Worm (Caenorhabditis elegans) whole organism, mixed stage, embryonic: ENCODE data around the gene B0454.8.

ENCODE experiments used
- M03D4.4 ChIP-seq: sonication (generic microtip); optimal IDR thresholded peaks from 2 replicates; lab custom pipeline; 2017; ENCODE audit warnings: mild to moderate bottlenecking, missing genetic modification characterization, missing compliant biosample characterization
- bed-3 ChIP-seq: fragments of 200-800 bp; sonication (Bioruptor generic); optimal IDR thresholded peaks from 3 replicates; lab custom pipeline; 2018; ENCODE audit warnings: mild to moderate bottlenecking, missing genetic modification characterization, moderate library complexity, missing compliant biosample characterization
- blmp-1 ChIP-seq: fragments of 150-350 bp; optimal IDR thresholded peaks from 2 replicates; lab custom pipeline; 2014; ENCODE audit warnings: missing biosample characterization, missing genetic modification characterization
- ceh-39 ChIP-seq: fragments of 150-350 bp; optimal IDR thresholded peaks from 2 replicates; lab custom pipeline; 2014; ENCODE audit warnings: missing biosample characterization, missing genetic modification characterization
- ceh-43 ChIP-seq: fragments of 200-800 bp; sonication (Bioruptor generic); optimal IDR thresholded peaks from 2 replicates; lab custom pipeline; 2018; ENCODE audit warnings: mild to moderate bottlenecking, missing genetic modification characterization, moderate library complexity, missing compliant biosample characterization
- ceh-83 ChIP-seq: fragments of 200-800 bp; sonication (Bioruptor generic); optimal IDR thresholded peaks from 2 replicates; lab custom pipeline; 2018; ENCODE audit warnings: mild to moderate bottlenecking, missing genetic modification characterization, missing compliant biosample characterization
- ces-1 ChIP-seq: fragments of 150-350 bp; optimal IDR thresholded peaks from 2 replicates; lab custom pipeline; 2014; ENCODE audit warnings: missing biosample characterization, missing genetic modification reagents, missing genetic modification characterization
- cnd-1 ChIP-seq: fragments of 200-800 bp; sonication (Bioruptor generic); optimal IDR thresholded peaks from 2 replicates; lab custom pipeline; 2018; ENCODE audit warnings: mild to moderate bottlenecking, missing genetic modification characterization, missing compliant biosample characterization
- drap-1 ChIP-seq: fragments of 200-800 bp; sonication (Bioruptor generic); optimal IDR thresholded peaks from 3 replicates; lab custom pipeline; 2018; ENCODE audit warnings: mild to moderate bottlenecking, missing genetic modification characterization, missing compliant biosample characterization
- elt-1 ChIP-seq: sonication (generic microtip); optimal IDR thresholded peaks from 2 replicates; lab custom pipeline; 2017; ENCODE audit warnings: missing genetic modification characterization, mild to moderate bottlenecking, missing compliant biosample characterization, antibody characterized with exemption, moderate library complexity, borderline replicate concordance; ENCODE audit not compliant: insufficient read depth
- elt-3 ChIP-seq: fragments of 150-350 bp; optimal IDR thresholded peaks from 2 replicates; lab custom pipeline; 2014; ENCODE audit warnings: missing biosample characterization, missing genetic modification characterization
- flh-1 ChIP-seq: fragments of 200-800 bp; sonication (Bioruptor generic); optimal IDR thresholded peaks from 2 replicates; lab custom pipeline; 2018; ENCODE audit warnings: mild to moderate bottlenecking, missing genetic modification characterization, moderate library complexity, missing compliant biosample characterization
- ham-2 ChIP-seq: fragments of 200-800 bp; sonication (Bioruptor generic); optimal IDR thresholded peaks from 2 replicates; lab custom pipeline; 2018; ENCODE audit warnings: mild to moderate bottlenecking, missing genetic modification characterization, missing compliant biosample characterization
- hlh-1 ChIP-seq: fragments of 150-350 bp; optimal IDR thresholded peaks from 2 replicates; lab custom pipeline; 2014; ENCODE audit warnings: missing biosample characterization, missing genetic modification reagents, missing genetic modification characterization
- lin-13 ChIP-seq: fragments of 150-350 bp; optimal IDR thresholded peaks from 2 replicates; lab custom pipeline; 2014; ENCODE audit warnings: missing biosample characterization, missing genetic modification characterization
- lin-32 ChIP-seq: fragments of 200-800 bp; sonication (Bioruptor generic); optimal IDR thresholded peaks from 2 replicates; lab custom pipeline; 2018; ENCODE audit warnings: mild to moderate bottlenecking, missing genetic modification characterization, missing compliant biosample characterization
- lsy-2 ChIP-seq: fragments of 150-350 bp; optimal IDR thresholded peaks from 2 replicates; lab custom pipeline; 2014; ENCODE audit warnings: missing biosample characterization, missing genetic modification characterization
- mep-1 ChIP-seq: fragments of 150-350 bp; optimal IDR thresholded peaks from 2 replicates; lab custom pipeline; 2017; ENCODE audit warnings: missing biosample characterization, missing genetic modification reagents, missing genetic modification characterization, inconsistent platforms
- mls-2 ChIP-seq: sonication (generic microtip); optimal IDR thresholded peaks from 2 replicates; lab custom pipeline; 2016; ENCODE audit warnings: mild to moderate bottlenecking, missing genetic modification characterization, moderate library complexity, missing compliant biosample characterization
- nhr-12 ChIP-seq: fragments of 150-350 bp; optimal IDR thresholded peaks from 2 replicates; lab custom pipeline; 2014; ENCODE audit warnings: missing biosample characterization, missing genetic modification characterization
- nhr-2 ChIP-seq: fragments of 150-350 bp; optimal IDR thresholded peaks from 2 replicates; lab custom pipeline; 2014; ENCODE audit warnings: missing biosample characterization, missing genetic modification characterization
- nhr-237 ChIP-seq: fragments of 150-350 bp; optimal IDR thresholded peaks from 2 replicates; lab custom pipeline; 2014; ENCODE audit warnings: missing biosample characterization, missing genetic modification characterization
- nhr-28 ChIP-seq: fragments of 150-350 bp; optimal IDR thresholded peaks from 2 replicates; lab custom pipeline; 2014; ENCODE audit warnings: missing biosample characterization, missing genetic modification characterization
- nhr-76 ChIP-seq: sonication (generic microtip); optimal IDR thresholded peaks from 2 replicates; lab custom pipeline; 2017; ENCODE audit warnings: missing biosample characterization, missing genetic modification characterization
- pha-4 ChIP-seq: fragments of 150-350 bp; optimal IDR thresholded peaks from 2 replicates; lab custom pipeline; 2018; ENCODE audit warnings: missing biosample characterization, missing genetic modification reagents, missing genetic modification characterization
- snpc-4 ChIP-seq: fragments of 150-350 bp; optimal IDR thresholded peaks from 2 replicates; lab custom pipeline; 2014; ENCODE audit warnings: missing biosample characterization, missing genetic modification characterization
- tbx-8 ChIP-seq: fragments of 200-800 bp; sonication (Bioruptor generic); optimal IDR thresholded peaks from 2 replicates; lab custom pipeline; 2018; ENCODE audit warnings: mild to moderate bottlenecking, missing genetic modification characterization, moderate library complexity, missing compliant biosample characterization
- unc-120 ChIP-seq: sonication (generic microtip); optimal IDR thresholded peaks from 2 replicates; lab custom pipeline; 2017; ENCODE audit warnings: missing genetic modification characterization, missing compliant biosample characterization; ENCODE audit not compliant: poor library complexity, severe bottlenecking
- unc-39 ChIP-seq: fragments of 150-350 bp; optimal IDR thresholded peaks from 2 replicates; lab custom pipeline; 2014; ENCODE audit warnings: missing biosample characterization, missing genetic modification characterization
- unc-62 ChIP-seq: fragments of 150-350 bp; optimal IDR thresholded peaks from 2 replicates; lab custom pipeline; 2014; ENCODE audit warnings: missing biosample characterization, missing genetic modification reagents, missing genetic modification characterization
- zip-8 ChIP-seq: fragments of 150-350 bp; optimal IDR thresholded peaks from 2 replicates; lab custom pipeline; 2014; ENCODE audit warnings: missing biosample characterization, missing genetic modification characterization
- ztf-11 ChIP-seq: fragments of 150-350 bp; optimal IDR thresholded peaks from 2 replicates; lab custom pipeline; 2014; ENCODE audit warnings: missing biosample characterization, missing genetic modification characterization

The B0454.8 gene

DNA sequence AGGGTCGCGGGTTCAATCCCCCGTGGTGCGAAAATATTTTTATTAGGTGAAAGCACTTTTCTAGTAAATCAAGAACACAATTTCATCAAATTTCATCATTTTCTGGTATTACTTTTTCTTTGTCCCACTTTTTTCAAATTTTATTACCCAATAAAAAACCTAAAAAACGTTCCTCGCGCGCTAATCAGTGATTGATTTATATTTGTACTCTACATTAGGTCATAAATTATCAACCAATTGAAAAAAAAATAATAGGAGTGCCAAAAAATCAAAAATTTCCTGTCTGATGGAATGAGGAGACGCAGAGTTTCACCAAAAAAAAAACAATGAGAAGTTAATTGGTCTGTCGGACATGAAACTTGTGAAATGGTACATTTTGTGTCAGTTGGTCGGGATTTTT lies 18.6 kb downstream of the B0454.8 start:
- TF ChIP-seq cnd-1 (tag; lab: Kevin White, UChicago) (no peak), bed-3 (GFP tag; lab: Kevin White, UChicago) (no peak), ham-2 (GFP tag; lab: Kevin White, UChicago) (no peak), lin-32 (GFP tag; lab: Kevin White, UChicago) (no peak), drap-1 (GFP tag; lab: Kevin White, UChicago) (no peak), ces-1 (GFP tag; lab: Kevin White, UChicago) (no peak), mep-1 (no peak), ceh-39 (tag; lab: Kevin White, UChicago) (no peak), flh-1 (no peak), nhr-237 (tag; lab: Kevin White, UChicago) (no peak), ztf-11 (tag; lab: Kevin White, UChicago) (no peak), unc-39 (tag; lab: Kevin White, UChicago) (no peak), ceh-83 (no peak), nhr-12 (no peak), unc-120 (no peak), lin-13 (no peak), lsy-2 (tag; lab: Kevin White, UChicago) (no peak), nhr-2 (no peak)

DNA sequence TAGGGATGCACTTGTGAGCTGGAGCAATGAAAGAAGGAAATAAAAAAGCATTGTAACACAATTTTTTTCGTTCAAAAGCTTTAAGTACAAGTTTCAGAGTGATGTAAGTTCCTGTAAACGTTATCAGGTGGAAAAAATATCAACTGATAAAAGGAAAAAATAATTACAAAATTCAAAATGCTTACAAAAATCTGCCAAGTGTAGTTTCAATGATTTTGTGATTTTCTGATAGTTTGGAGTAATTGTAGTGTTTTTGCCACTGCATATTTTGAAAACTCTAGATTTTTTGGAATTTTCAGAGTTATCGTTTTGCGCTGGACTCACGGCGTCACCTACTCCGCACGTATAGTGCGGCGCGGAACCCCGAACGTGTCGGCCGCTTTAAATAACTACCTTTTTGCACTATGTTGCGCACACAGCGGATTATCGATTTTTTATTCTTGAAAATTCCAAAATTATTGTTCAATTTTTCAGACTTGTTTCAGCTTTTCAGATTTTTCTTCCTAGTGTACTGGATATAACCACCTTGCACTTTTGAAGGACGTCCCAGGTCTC lies 19.8 kb downstream of the B0454.8 start, which contains the start of gene clec-2:
Gene clec-2 (minus strand): TSS at position 51 of the 555 bp plus-strand sequence.
- TF ChIP-seq mls-2 (tag; lab: Kevin White, UChicago), result no peak
- TF ChIP-seq unc-120, result no peak
- TF ChIP-seq elt-1 (tag; lab: Kevin White, UChicago), result no peak
- no peak for TF ChIP-seq ztf-11 (tag; lab: Kevin White, UChicago)
- no peak for TF ChIP-seq pha-4 (tag; lab: Kevin White, UChicago)
- TF ChIP-seq nhr-2, result no peak
- TF ChIP-seq lsy-2 (tag; lab: Kevin White, UChicago), result no peak
- no peak for TF ChIP-seq lin-32 (GFP tag; lab: Kevin White, UChicago)
- no peak for TF ChIP-seq zip-8
- no peak for TF ChIP-seq drap-1 (GFP tag; lab: Kevin White, UChicago)
- TF ChIP-seq nhr-76 (tag; lab: Kevin White, UChicago), result no peak
- TF ChIP-seq cnd-1 (tag; lab: Kevin White, UChicago), result no peak
- TF ChIP-seq, all 35 proteins: peak for 0

DNA sequence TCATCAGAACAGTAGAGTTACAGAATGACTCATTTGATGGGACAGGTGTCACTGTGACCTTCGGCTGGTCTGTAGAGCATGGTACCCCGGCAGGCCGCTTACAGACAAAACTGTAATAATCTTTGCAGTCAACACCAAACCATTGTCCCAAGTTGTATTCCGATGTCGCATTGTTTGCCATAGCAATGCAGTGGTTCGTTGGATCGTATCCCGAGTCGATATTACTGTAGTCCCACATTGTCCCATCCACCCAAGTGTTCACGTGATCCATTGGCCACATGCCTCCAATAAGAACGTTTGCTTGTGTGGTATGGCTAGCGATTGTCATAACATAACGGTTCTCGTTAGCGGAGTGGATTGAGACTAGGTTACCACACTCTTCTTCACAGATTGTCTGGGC lies 22.4 kb downstream of the B0454.8 start:
- TF ChIP-seq snpc-4 (tag; lab: Kevin White, UChicago), result no peak
- no peak for TF ChIP-seq pha-4 (tag; lab: Kevin White, UChicago)
- no peak for TF ChIP-seq unc-39 (tag; lab: Kevin White, UChicago)
- TF ChIP-seq unc-62 (GFP tag; lab: Kevin White, UChicago), result no peak
- no peak for TF ChIP-seq nhr-28 (tag; lab: Kevin White, UChicago)
- no peak for TF ChIP-seq hlh-1 (tag; lab: Kevin White, UChicago)
- no peak for TF ChIP-seq nhr-76 (tag; lab: Kevin White, UChicago)
- no peak for TF ChIP-seq elt-3 (tag; lab: Kevin White, UChicago)
- no peak for TF ChIP-seq blmp-1 (tag; lab: Kevin White, UChicago)
- TF ChIP-seq ces-1 (GFP tag; lab: Kevin White, UChicago), result no peak
- TF ChIP-seq ceh-43, result no peak

DNA sequence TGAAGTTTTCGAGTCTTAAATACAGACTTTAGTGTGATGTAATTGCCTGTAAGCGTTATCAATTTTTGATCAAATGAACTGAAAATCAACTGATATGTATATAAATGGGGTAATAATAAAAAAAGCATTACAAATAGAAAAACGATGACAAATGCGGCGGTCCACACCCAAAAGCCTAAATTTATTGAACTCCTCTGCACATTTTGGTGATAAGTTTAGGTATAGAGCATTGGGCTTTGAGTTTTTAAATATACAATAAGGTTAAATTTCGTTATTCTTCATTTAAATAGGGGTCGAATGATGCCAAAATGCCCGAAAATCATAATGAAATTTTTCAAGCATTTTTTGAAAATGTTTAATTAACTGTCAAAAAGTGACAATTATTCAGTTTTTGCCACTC lies 23.5 kb downstream of the B0454.8 start, which contains the start of gene clec-3:
Gene clec-3 (minus strand): TSS at position 101 of the 400 bp plus-strand sequence.
- TF ChIP-seq unc-62 (GFP tag; lab: Kevin White, UChicago) (no peak), hlh-1 (tag; lab: Kevin White, UChicago) (no peak), nhr-12 (no peak), lin-32 (GFP tag; lab: Kevin White, UChicago) (no peak), nhr-2 (no peak), M03D4.4 (tag; lab: Kevin White, UChicago) (no peak), tbx-8 (GFP tag; lab: Kevin White, UChicago) (no peak)
